Worm (Caenorhabditis elegans) whole organism, L1 larva: ENCODE data around the gene F16H6.10.

Experiments
- ama-1 ChIP-seq: fragments of 150-350 bp; optimal IDR thresholded peaks from 2 replicates; lab custom pipeline; 2014
- dsc-1 ChIP-seq: sonication (generic microtip); optimal IDR thresholded peaks from 2 replicates; lab custom pipeline; 2016; ENCODE audit warnings: mild to moderate bottlenecking, missing genetic modification characterization, missing compliant biosample characterization
- hpl-2 ChIP-seq: fragments of 150-350 bp; optimal IDR thresholded peaks from 2 replicates; lab custom pipeline; 2014; ENCODE audit warnings: missing biosample characterization, missing genetic modification reagents, missing genetic modification characterization
- isw-1 ChIP-seq: fragments of 200-800 bp; sonication (Bioruptor generic); IDR thresholded peaks from 2 replicates; pipeline ENCODE4 v1.3.6; 2022; ENCODE audit warnings: missing genetic modification characterization, missing compliant biosample characterization
- jun-1 ChIP-seq: fragments of 150-350 bp; optimal IDR thresholded peaks from 2 replicates; lab custom pipeline; 2014; ENCODE audit warnings: missing biosample characterization, missing genetic modification reagents, missing genetic modification characterization
- mab-9 ChIP-seq: fragments of 200-800 bp; sonication (Bioruptor generic); IDR thresholded peaks from 2 replicates; pipeline ENCODE4 v1.3.6; 2022; ENCODE audit warnings: missing genetic modification reagents, missing genetic modification characterization, missing compliant biosample characterization
- nhr-12 ChIP-seq: sonication (generic microtip); optimal IDR thresholded peaks from 2 replicates; lab custom pipeline; 2017; ENCODE audit warnings: missing biosample characterization, missing genetic modification characterization
- nhr-76 ChIP-seq: sonication (generic microtip); optimal IDR thresholded peaks from 2 replicates; lab custom pipeline; 2017; ENCODE audit warnings: missing biosample characterization, missing genetic modification characterization
- nhr-84 ChIP-seq: sonication (generic microtip); optimal IDR thresholded peaks from 2 replicates; lab custom pipeline; 2017; ENCODE audit warnings: missing biosample characterization, missing genetic modification characterization
- xbp-1 ChIP-seq: sonication (generic microtip); optimal IDR thresholded peaks from 2 replicates; lab custom pipeline; 2016; ENCODE audit warnings: missing genetic modification characterization, missing compliant biosample characterization

DNA sequence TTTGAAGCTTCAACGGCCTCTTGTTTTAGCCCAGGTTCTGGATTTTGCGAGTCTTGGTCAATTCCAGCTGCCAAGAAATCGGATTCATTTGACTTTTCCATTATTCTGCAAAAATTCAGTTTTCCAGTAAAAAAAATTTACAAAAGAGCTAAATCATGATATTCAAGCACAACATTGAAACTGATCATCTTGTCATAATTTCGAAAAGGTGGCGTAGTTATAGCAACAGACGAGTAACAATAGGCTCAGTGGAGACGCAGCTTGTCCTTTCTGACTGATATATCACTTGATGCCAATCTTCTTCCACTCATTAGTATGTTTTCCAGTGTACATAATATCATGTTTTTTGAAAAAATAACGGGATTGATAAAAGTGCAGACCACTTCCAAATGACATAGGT, 44.5 kb upstream of the F16H6.10 start, which contains the start of gene fbxa-213:
- TF ChIP-seq nhr-12: no peak
- no peak for TF ChIP-seq mab-9 (GFP tag; lab: Robert Waterston, UW)
- no peak for TF ChIP-seq hpl-2 (GFP tag; lab: Kevin White, UChicago)
- TF ChIP-seq dsc-1 (tag; lab: Kevin White, UChicago): no peak
- TF ChIP-seq nhr-76 (tag; lab: Kevin White, UChicago): no peak
- no peak for TF ChIP-seq jun-1 (tag; lab: Kevin White, UChicago)
- TF ChIP-seq nhr-84 (tag; lab: Kevin White, UChicago): no peak
- TF ChIP-seq xbp-1: no peak
- TF ChIP-seq isw-1 (GFP tag; lab: Robert Waterston, UW): no peak
- TF ChIP-seq ama-1 (lab: Kevin White, UChicago): no peak
